Worm (Caenorhabditis elegans) whole organism, early embryonic: Measurements from ENCODE around the gene H34I24.2.

Experiments used
- B0310.2 ChIP-seq: sonication (generic microtip); optimal IDR thresholded peaks from 2 replicates; lab custom pipeline; 2016; ENCODE audit warnings: mild to moderate bottlenecking, missing genetic modification characterization, missing compliant biosample characterization
- F13C5.2 ChIP-seq: sonication (generic microtip); optimal IDR thresholded peaks from 2 replicates; lab custom pipeline; 2017; ENCODE audit warnings: mild to moderate bottlenecking, missing genetic modification characterization, inconsistent platforms, missing compliant biosample characterization
- aly-1 ChIP-seq: sonication (generic microtip); optimal IDR thresholded peaks from 2 replicates; lab custom pipeline; 2016; ENCODE audit warnings: missing genetic modification characterization, missing compliant biosample characterization
- ama-1 ChIP-seq: fragments of 150-350 bp; optimal IDR thresholded peaks from 2 replicates; lab custom pipeline; 2014
- ceh-13 ChIP-seq: fragments of 200-800 bp; sonication (Bioruptor generic); optimal IDR thresholded peaks from 2 replicates; lab custom pipeline; 2018; ENCODE audit warnings: mild to moderate bottlenecking, missing genetic modification characterization, missing compliant biosample characterization
- ceh-36 ChIP-seq: sonication (generic microtip); optimal IDR thresholded peaks from 2 replicates; lab custom pipeline; 2016; ENCODE audit warnings: missing genetic modification characterization, inconsistent platforms, missing compliant biosample characterization
- ets-7 ChIP-seq: sonication (generic microtip); optimal IDR thresholded peaks from 2 replicates; lab custom pipeline; 2016; ENCODE audit warnings: missing genotype, missing genetic modification characterization, missing compliant biosample characterization
- flt-1 ChIP-seq: fragments of 200-800 bp; sonication (Bioruptor generic); IDR thresholded peaks from 2 replicates; pipeline ENCODE4 v1.3.6; 2022; ENCODE audit warnings: missing genetic modification characterization, missing compliant biosample characterization
- hmbx-1 ChIP-seq: sonication (generic microtip); optimal IDR thresholded peaks from 2 replicates; lab custom pipeline; 2016; ENCODE audit warnings: mild to moderate bottlenecking, missing genetic modification characterization, missing compliant biosample characterization
- hmg-4 ChIP-seq: fragments of 200-800 bp; sonication (Bioruptor generic); optimal IDR thresholded peaks from 2 replicates; lab custom pipeline; 2018; ENCODE audit warnings: mild to moderate bottlenecking, missing genetic modification characterization, missing compliant biosample characterization
- hnd-1 ChIP-seq: sonication (generic microtip); optimal IDR thresholded peaks from 2 replicates; lab custom pipeline; 2016; ENCODE audit warnings: missing genetic modification characterization, missing compliant biosample characterization
- pes-1 ChIP-seq: fragments of 200-800 bp; sonication (Bioruptor generic); IDR thresholded peaks from 2 replicates; pipeline ENCODE4 v1.3.6; 2022; ENCODE audit warnings: missing genetic modification reagents, missing genetic modification characterization, missing compliant biosample characterization
- scrt-1 ChIP-seq: fragments of 200-800 bp; sonication (Bioruptor generic); IDR thresholded peaks from 2 replicates; pipeline ENCODE4 v1.3.6; 2022; ENCODE audit warnings: missing genetic modification characterization, missing compliant biosample characterization
- sea-1 ChIP-seq: fragments of 200-800 bp; sonication (Bioruptor generic); conservative IDR thresholded peaks from 2 replicates; pipeline ENCODE4 v1.3.6; 2022; ENCODE audit warnings: missing genetic modification characterization, missing compliant biosample characterization
- tbx-11 ChIP-seq: fragments of 200-800 bp; sonication (Bioruptor generic); IDR thresholded peaks from 2 replicates; pipeline ENCODE4 v1.3.6; 2022; ENCODE audit warnings: missing genetic modification characterization, missing compliant biosample characterization
- tbx-37 ChIP-seq: fragments of 200-800 bp; sonication (Bioruptor generic); conservative IDR thresholded peaks from 2 replicates; pipeline ENCODE4 v1.3.6; 2022; ENCODE audit warnings: missing genetic modification reagents, missing genetic modification characterization, missing compliant biosample characterization
- tra-4 ChIP-seq: sonication (generic microtip); optimal IDR thresholded peaks from 2 replicates; lab custom pipeline; 2017; ENCODE audit warnings: missing genetic modification characterization, missing compliant biosample characterization

Gene H34I24.2

ce11 chrIII:2841856-2842373 is at the start of gene H34I24.2:
H34I24.2 (plus strand) TSS chrIII:2842044.
- TF ChIP-seq ets-7 (tag; lab: Kevin White, UChicago): no peak
- TF ChIP-seq tbx-37 (GFP tag; lab: Robert Waterston, UW): no peak
- no peak for TF ChIP-seq scrt-1
- TF ChIP-seq sea-1: no peak
- no peak for TF ChIP-seq hmg-4 (GFP tag; lab: Kevin White, UChicago)
- TF ChIP-seq ceh-13 (GFP tag; lab: Kevin White, UChicago): no peak
- no peak for TF ChIP-seq pes-1 (GFP tag; lab: Robert Waterston, UW)
- TF ChIP-seq F13C5.2 (tag; lab: Kevin White, UChicago): no peak

ce11 chrIII:2794057-2794456 is 47.8 kb upstream of the H34I24.2 start:
- TF ChIP-seq scrt-1: no peak
- no peak for TF ChIP-seq ceh-36
- no peak for TF ChIP-seq flt-1 (GFP tag; lab: Robert Waterston, UW)
- no peak for TF ChIP-seq tra-4 (tag; lab: Kevin White, UChicago)
- TF ChIP-seq sea-1: no peak
- no peak for TF ChIP-seq aly-1
- TF ChIP-seq hmg-4 (GFP tag; lab: Kevin White, UChicago): no peak
- no peak for TF ChIP-seq F13C5.2 (tag; lab: Kevin White, UChicago)
- no peak for TF ChIP-seq pes-1 (GFP tag; lab: Robert Waterston, UW)

ce11 chrIII:2795442-2796023 is 46.3 kb upstream of the H34I24.2 start:
- TF ChIP-seq ets-7 (tag; lab: Kevin White, UChicago): no peak
- no peak for TF ChIP-seq tbx-37 (GFP tag; lab: Robert Waterston, UW)
- no peak for TF ChIP-seq ceh-13 (GFP tag; lab: Kevin White, UChicago)
- TF ChIP-seq F13C5.2 (tag; lab: Kevin White, UChicago): no peak
- no peak for TF ChIP-seq sea-1
- no peak for TF ChIP-seq tra-4 (tag; lab: Kevin White, UChicago)
- no peak for TF ChIP-seq hnd-1
- TF ChIP-seq pes-1 (GFP tag; lab: Robert Waterston, UW): no peak

- no peak for TF ChIP-seq B0310.2 (tag; lab: Kevin White, UChicago)
- TF ChIP-seq pes-1 (GFP tag; lab: Robert Waterston, UW): no peak
- TF ChIP-seq tbx-37 (GFP tag; lab: Robert Waterston, UW): no peak
- TF ChIP-seq scrt-1: no peak
- no peak for TF ChIP-seq ceh-13 (GFP tag; lab: Kevin White, UChicago)
- TF ChIP-seq hnd-1: no peak
- TF ChIP-seq tbx-11 (GFP tag; lab: Robert Waterston, UW): no peak
- no peak for TF ChIP-seq flt-1 (GFP tag; lab: Robert Waterston, UW)
- TF ChIP-seq hmg-4 (GFP tag; lab: Kevin White, UChicago): no peak
- TF ChIP-seq ets-7 (tag; lab: Kevin White, UChicago): no peak
- no peak for TF ChIP-seq sea-1
- no peak for TF ChIP-seq ceh-36
- no peak for TF ChIP-seq F13C5.2 (tag; lab: Kevin White, UChicago)
- no peak for TF ChIP-seq aly-1
- TF ChIP-seq hmbx-1 (tag; lab: Kevin White, UChicago): no peak
- no peak for TF ChIP-seq ama-1 (lab: Kevin White, UChicago)
- no peak for TF ChIP-seq tra-4 (tag; lab: Kevin White, UChicago)
Observed at ce11 chrIII:2800743-2801142, 41.1 kb upstream of the H34I24.2 start.

ce11 chrIII:2801800-2802515 is 39.9 kb upstream of the H34I24.2 start, which contains the start of the genes twk-45 and Y71H2AM.25:
twk-45 (minus strand) TSS chrIII:2801900.
Y71H2AM.25 (plus strand) TSS chrIII:2802465.
- TF ChIP-seq flt-1 (GFP tag; lab: Robert Waterston, UW): no peak
- no peak for TF ChIP-seq ama-1 (lab: Kevin White, UChicago)
- no peak for TF ChIP-seq hnd-1
- no peak for TF ChIP-seq hmbx-1 (tag; lab: Kevin White, UChicago)
- no peak for TF ChIP-seq tra-4 (tag; lab: Kevin White, UChicago)
- no peak for TF ChIP-seq ets-7 (tag; lab: Kevin White, UChicago)
- TF ChIP-seq scrt-1: no peak
- no peak for TF ChIP-seq ceh-36
- TF ChIP-seq tbx-11 (GFP tag; lab: Robert Waterston, UW): no peak
- TF ChIP-seq ceh-13 (GFP tag; lab: Kevin White, UChicago): no peak
- no peak for TF ChIP-seq tbx-37 (GFP tag; lab: Robert Waterston, UW)
- TF ChIP-seq B0310.2 (tag; lab: Kevin White, UChicago): no peak
- no peak for TF ChIP-seq aly-1

ce11 chrIII:2804461-2804860 is 37.4 kb upstream of the H34I24.2 start:
- TF ChIP-seq hmg-4 (GFP tag; lab: Kevin White, UChicago): no peak
- no peak for TF ChIP-seq ets-7 (tag; lab: Kevin White, UChicago)
- no peak for TF ChIP-seq sea-1
- TF ChIP-seq ama-1 (lab: Kevin White, UChicago): no peak
- TF ChIP-seq pes-1 (GFP tag; lab: Robert Waterston, UW): no peak
- no peak for TF ChIP-seq ceh-36
- TF ChIP-seq ceh-13 (GFP tag; lab: Kevin White, UChicago): no peak
- no peak for TF ChIP-seq B0310.2 (tag; lab: Kevin White, UChicago)
- TF ChIP-seq F13C5.2 (tag; lab: Kevin White, UChicago): no peak

ce11 chrIII:2805084-2805483 is 36.8 kb upstream of the H34I24.2 start, which contains the start of gene Y71H2AM.3:
Y71H2AM.3 (plus strand) TSS chrIII:2805430.
- TF ChIP-seq scrt-1 (no peak), F13C5.2 (tag; lab: Kevin White, UChicago) (peak; percentile 22)
